Worm (Caenorhabditis elegans): Measurements from ENCODE around the gene W06G6.2.

The W06G6.2 gene

ce11 chrV:16595140-16595791 is 33.8 kb upstream of the W06G6.2 start, which contains the start of gene cpl-1:
cpl-1 (minus strand) TSS chrV:16595346.
- peak; percentile 82 for TF ChIP-seq elt-2 (tag; optimal IDR thresholded peaks at IDR 0.05)
- TF ChIP-seq pha-2 (tag; optimal IDR thresholded peaks at IDR 0.05) = no peak

ce11 chrV:16596102-16596501 is 33.0 kb upstream of the W06G6.2 start:
- no peak for TF ChIP-seq C38D4.7 (GFP tag; optimal IDR thresholded peaks at IDR 0.05)
- TF ChIP-seq ceh-24 (tag; optimal IDR thresholded peaks at IDR 0.05) = no peak
- TF ChIP-seq elt-2 (tag; optimal IDR thresholded peaks at IDR 0.05) = peak; percentile 50

ce11 chrV:16598437-16598836 is 30.7 kb upstream of the W06G6.2 start:
- TF ChIP-seq tbx-2 (tag; optimal IDR thresholded peaks at IDR 0.05) (no peak), ref-2 (tag; optimal IDR thresholded peaks at IDR 0.05) (no peak), K02D7.2 (tag; optimal IDR thresholded peaks at IDR 0.05) (no peak), rnt-1 (tag; optimal IDR thresholded peaks at IDR 0.05) (peak; percentile 13), hlh-15 (tag; optimal IDR thresholded peaks at IDR 0.05) (no peak), syd-9 (tag; optimal IDR thresholded peaks at IDR 0.05) (no peak), ttx-3 (tag; optimal IDR thresholded peaks at IDR 0.05) (no peak), hlh-8 (tag; optimal IDR thresholded peaks at IDR 0.05) (peak; percentile 28), unc-55 (GFP tag; optimal IDR thresholded peaks at IDR 0.05) (no peak), pag-3 (tag; optimal IDR thresholded peaks at IDR 0.05; ENCODE audit: borderline replicate concordance) (no peak), nhr-232 (tag; optimal IDR thresholded peaks at IDR 0.05) (no peak), zip-5 (tag; optimal IDR thresholded peaks at IDR 0.05) (no peak), pat-9 (tag; optimal IDR thresholded peaks at IDR 0.05) (peak; percentile 5), hlh-30 (tag; optimal IDR thresholded peaks at IDR 0.05; ENCODE audit: insufficient read depth) (peak; percentile 84)

- TF ChIP-seq fkh-10 (GFP tag; optimal IDR thresholded peaks at IDR 0.05) (no peak), nfya-1 (tag; optimal IDR thresholded peaks at IDR 0.05) (peak; percentile 64), ets-4 (tag; optimal IDR thresholded peaks at IDR 0.05) (no peak)
Observed at ce11 chrV:16599835-16600234, 29.3 kb upstream of the W06G6.2 start.

ce11 chrV:16600623-16601022 is 28.5 kb upstream of the W06G6.2 start, which contains the start of gene T03E6.9:
T03E6.9 (minus strand) TSS chrV:16600723.
- TF ChIP-seq ceh-2 (tag; optimal IDR thresholded peaks at IDR 0.05) = no peak
- no peak for TF ChIP-seq nhr-11 (tag; optimal IDR thresholded peaks at IDR 0.05)
- TF ChIP-seq tbx-2 (tag; optimal IDR thresholded peaks at IDR 0.05) = no peak
- no peak for TF ChIP-seq ceh-34 (tag; optimal IDR thresholded peaks at IDR 0.05)
- TF ChIP-seq ama-1 (optimal IDR thresholded peaks at IDR 0.05) = no peak
- no peak for TF ChIP-seq npax-4 (tag; optimal IDR thresholded peaks at IDR 0.05)

- TF ChIP-seq elt-4 (tag; optimal IDR thresholded peaks at IDR 0.05) (no peak), che-1 (tag; optimal IDR thresholded peaks at IDR 0.05) (no peak), ceh-24 (tag; optimal IDR thresholded peaks at IDR 0.05) (no peak)
Observed at ce11 chrV:16603102-16603501, 26.0 kb upstream of the W06G6.2 start, which contains the start of gene T03E6.8. T03E6.8 (minus strand) TSS chrV:16603202.

ce11 chrV:16604301-16604700 is 24.8 kb upstream of the W06G6.2 start:
- TF ChIP-seq sox-4 (tag; optimal IDR thresholded peaks at IDR 0.05) (no peak), Y22D7AL.16 (tag; optimal IDR thresholded peaks at IDR 0.05) (no peak), ceh-30 (tag; optimal IDR thresholded peaks at IDR 0.05) (no peak), lim-6 (tag; optimal IDR thresholded peaks at IDR 0.05) (no peak), nhr-11 (tag; optimal IDR thresholded peaks at IDR 0.05) (no peak), fax-1 (tag; optimal IDR thresholded peaks at IDR 0.05) (no peak), zip-5 (tag; optimal IDR thresholded peaks at IDR 0.05) (no peak), eyg-1 (tag; optimal IDR thresholded peaks at IDR 0.05) (no peak), pag-3 (tag; optimal IDR thresholded peaks at IDR 0.05; ENCODE audit: borderline replicate concordance) (no peak)
